Worm (Caenorhabditis elegans) whole organism, L4/young adult: ENCODE measurements around the gene str-2.

ENCODE experiments used
- W03F9.2 ChIP-seq: fragments of 150-350 bp; optimal IDR thresholded peaks from 2 replicates; lab custom pipeline; 2014; ENCODE audit warnings: missing biosample characterization, missing genetic modification characterization
- him-1 ChIP-seq: sonication (generic microtip); optimal IDR thresholded peaks from 2 replicates; lab custom pipeline; 2016; ENCODE audit warnings: missing genotype, missing genetic modification reagents, missing genetic modification characterization, missing compliant biosample characterization

DNA sequence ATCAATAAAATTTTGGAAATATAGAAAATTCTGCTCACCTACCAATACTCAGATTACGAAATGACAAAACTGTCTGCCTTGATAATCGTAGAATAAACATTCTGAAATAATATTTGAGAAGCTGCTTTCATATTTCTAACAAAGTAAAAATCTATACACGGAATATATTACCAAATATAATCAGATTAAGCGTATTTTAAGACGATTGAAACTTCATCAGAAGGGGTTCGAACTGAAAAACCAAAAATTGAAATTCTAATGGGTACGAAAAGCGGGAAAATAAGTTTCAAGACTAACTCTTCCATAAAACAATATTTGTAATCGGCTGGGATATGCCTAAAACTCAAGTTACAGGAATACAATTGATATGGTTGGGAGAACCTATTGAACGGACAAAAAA lies 44.6 kb downstream of the str-2 start, which contains the start of gene F46B6.4:
- TF ChIP-seq him-1 (tag; lab: Kevin White, UChicago) (no peak), W03F9.2 (tag; lab: Kevin White, UChicago) (no peak)
